Worm (Caenorhabditis elegans) whole organism, late embryonic: Measurements from ENCODE around the gene C16A11.4.

Experiments
- C38D4.7 ChIP-seq: fragments of 200-800 bp; sonication (Bioruptor generic); optimal IDR thresholded peaks from 2 replicates; lab custom pipeline; 2018; ENCODE audit warnings: mild to moderate bottlenecking, missing genetic modification characterization, moderate library complexity, missing compliant biosample characterization
- K09A11.1 ChIP-seq: sonication (generic microtip); optimal IDR thresholded peaks from 2 replicates; lab custom pipeline; 2017; ENCODE audit warnings: antibody characterized with exemption, mild to moderate bottlenecking, missing genetic modification characterization, missing compliant biosample characterization; ENCODE audit not compliant: insufficient read depth
- Y22D7AL.16 ChIP-seq: sonication (generic microtip); optimal IDR thresholded peaks from 2 replicates; lab custom pipeline; 2016; ENCODE audit warnings: missing genetic modification characterization, missing compliant biosample characterization
- ceh-14 ChIP-seq: sonication (generic microtip); optimal IDR thresholded peaks from 2 replicates; lab custom pipeline; 2016; ENCODE audit warnings: missing genotype, missing genetic modification characterization, missing compliant biosample characterization
- ceh-19 ChIP-seq: fragments of 200-800 bp; sonication (Bioruptor generic); optimal IDR thresholded peaks from 2 replicates; lab custom pipeline; 2018; ENCODE audit warnings: mild to moderate bottlenecking, missing genetic modification characterization, missing compliant biosample characterization
- ceh-2 ChIP-seq: sonication (generic microtip); optimal IDR thresholded peaks from 2 replicates; lab custom pipeline; 2016; ENCODE audit warnings: missing genotype, missing genetic modification characterization, missing compliant biosample characterization
- ceh-22 ChIP-seq: sonication (generic microtip); optimal IDR thresholded peaks from 2 replicates; lab custom pipeline; 2017; ENCODE audit warnings: missing biosample characterization, missing genetic modification characterization
- ceh-31 ChIP-seq: sonication (generic microtip); optimal IDR thresholded peaks from 2 replicates; lab custom pipeline; 2016; ENCODE audit warnings: missing genetic modification characterization, missing compliant biosample characterization
- ceh-34 ChIP-seq: sonication (generic microtip); optimal IDR thresholded peaks from 2 replicates; lab custom pipeline; 2016; ENCODE audit warnings: mild to moderate bottlenecking, missing genetic modification characterization, missing compliant biosample characterization
- ceh-45 ChIP-seq: fragments of 200-800 bp; sonication (Bioruptor generic); IDR thresholded peaks from 2 replicates; pipeline ENCODE4 v1.3.6; 2022; ENCODE audit warnings: missing genetic modification reagents, missing genetic modification characterization, missing compliant biosample characterization
- dmd-4 ChIP-seq: sonication (generic microtip); optimal IDR thresholded peaks from 2 replicates; lab custom pipeline; 2016; ENCODE audit warnings: borderline replicate concordance, missing genetic modification characterization, missing compliant biosample characterization
- elt-2 ChIP-seq: sonication (generic microtip); optimal IDR thresholded peaks from 2 replicates; lab custom pipeline; 2016; ENCODE audit warnings: missing genetic modification reagents, missing genetic modification characterization, missing compliant biosample characterization
- elt-4 ChIP-seq: sonication (generic microtip); optimal IDR thresholded peaks from 2 replicates; lab custom pipeline; 2016; ENCODE audit warnings: missing genetic modification characterization, missing compliant biosample characterization
- fkh-10 ChIP-seq: fragments of 150-350 bp; optimal IDR thresholded peaks from 2 replicates; lab custom pipeline; 2014; ENCODE audit warnings: missing biosample characterization, missing genetic modification reagents, missing genetic modification characterization
- fkh-6 ChIP-seq: sonication (generic microtip); optimal IDR thresholded peaks from 2 replicates; lab custom pipeline; 2016; ENCODE audit warnings: missing genetic modification characterization, missing compliant biosample characterization
- gmeb-2 ChIP-seq: sonication (generic microtip); optimal IDR thresholded peaks from 2 replicates; lab custom pipeline; 2016; ENCODE audit warnings: missing genetic modification characterization, inconsistent platforms, missing compliant biosample characterization
- hlh-15 ChIP-seq: sonication (generic microtip); optimal IDR thresholded peaks from 2 replicates; lab custom pipeline; 2016; ENCODE audit warnings: missing genetic modification characterization, missing compliant biosample characterization
- lim-6 ChIP-seq: sonication (generic microtip); optimal IDR thresholded peaks from 2 replicates; lab custom pipeline; 2016; ENCODE audit warnings: missing genetic modification characterization, missing compliant biosample characterization
- lin-11 ChIP-seq: fragments of 200-800 bp; sonication (Bioruptor generic); optimal IDR thresholded peaks from 2 replicates; lab custom pipeline; 2018; ENCODE audit warnings: mild to moderate bottlenecking, missing genetic modification characterization, missing compliant biosample characterization
- madf-2 ChIP-seq: sonication (generic microtip); optimal IDR thresholded peaks from 2 replicates; lab custom pipeline; 2017; ENCODE audit warnings: missing genetic modification characterization, missing compliant biosample characterization
- nhr-11 ChIP-seq: fragments of 150-350 bp; optimal IDR thresholded peaks from 2 replicates; lab custom pipeline; 2014; ENCODE audit warnings: missing biosample characterization, missing genetic modification characterization
- nhr-232 ChIP-seq: sonication (generic microtip); optimal IDR thresholded peaks from 2 replicates; lab custom pipeline; 2016; ENCODE audit warnings: missing genetic modification characterization, missing compliant biosample characterization
- pag-3 ChIP-seq: sonication (generic microtip); optimal IDR thresholded peaks from 2 replicates; lab custom pipeline; 2016; ENCODE audit warnings: missing compliant biosample characterization, missing genetic modification characterization, borderline replicate concordance
- pat-9 ChIP-seq: fragments of 200-800 bp; sonication (Bioruptor generic); optimal IDR thresholded peaks from 2 replicates; lab custom pipeline; 2018; ENCODE audit warnings: mild to moderate bottlenecking, missing genetic modification characterization, moderate library complexity, missing compliant biosample characterization
- pha-2 ChIP-seq: sonication (generic microtip); optimal IDR thresholded peaks from 2 replicates; lab custom pipeline; 2017; ENCODE audit warnings: mild to moderate bottlenecking, missing genetic modification characterization, missing compliant biosample characterization
- pha-4 ChIP-seq: fragments of 150-350 bp; optimal IDR thresholded peaks from 2 replicates; lab custom pipeline; 2018; ENCODE audit warnings: missing biosample characterization, missing genetic modification reagents, missing genetic modification characterization
- ref-2 ChIP-seq: sonication (generic microtip); optimal IDR thresholded peaks from 2 replicates; lab custom pipeline; 2016; ENCODE audit warnings: missing genetic modification characterization, missing compliant biosample characterization
- sdc-2 ChIP-seq: sonication (generic microtip); optimal IDR thresholded peaks from 2 replicates; lab custom pipeline; 2016; ENCODE audit warnings: missing genotype, missing genetic modification characterization, missing compliant biosample characterization
- sox-2 ChIP-seq: fragments of 200-800 bp; sonication (Bioruptor generic); IDR thresholded peaks from 2 replicates; pipeline ENCODE4 v1.3.6; 2022; ENCODE audit warnings: missing genetic modification reagents, missing genetic modification characterization, missing compliant biosample characterization
- syd-9 ChIP-seq: sonication (generic microtip); optimal IDR thresholded peaks from 2 replicates; lab custom pipeline; 2016; ENCODE audit warnings: mild to moderate bottlenecking, missing genetic modification characterization, moderate library complexity, missing compliant biosample characterization
- ttx-3 ChIP-seq: sonication (generic microtip); optimal IDR thresholded peaks from 2 replicates; lab custom pipeline; 2016; ENCODE audit warnings: missing genetic modification reagents, missing genetic modification characterization, missing compliant biosample characterization
- unc-42 ChIP-seq: sonication (generic microtip); optimal IDR thresholded peaks from 2 replicates; lab custom pipeline; 2016; ENCODE audit warnings: missing genotype, missing genetic modification characterization, missing compliant biosample characterization
- unc-86 ChIP-seq: sonication (generic microtip); optimal IDR thresholded peaks from 2 replicates; lab custom pipeline; 2016; ENCODE audit warnings: missing genetic modification characterization, missing compliant biosample characterization
- zip-5 ChIP-seq: sonication (generic microtip); optimal IDR thresholded peaks from 2 replicates; lab custom pipeline; 2016; ENCODE audit warnings: missing genetic modification characterization, missing compliant biosample characterization
- ztf-16 ChIP-seq: sonication (generic microtip); optimal IDR thresholded peaks from 2 replicates; lab custom pipeline; 2017; ENCODE audit warnings: missing genetic modification characterization, missing compliant biosample characterization

The C16A11.4 gene

DNA sequence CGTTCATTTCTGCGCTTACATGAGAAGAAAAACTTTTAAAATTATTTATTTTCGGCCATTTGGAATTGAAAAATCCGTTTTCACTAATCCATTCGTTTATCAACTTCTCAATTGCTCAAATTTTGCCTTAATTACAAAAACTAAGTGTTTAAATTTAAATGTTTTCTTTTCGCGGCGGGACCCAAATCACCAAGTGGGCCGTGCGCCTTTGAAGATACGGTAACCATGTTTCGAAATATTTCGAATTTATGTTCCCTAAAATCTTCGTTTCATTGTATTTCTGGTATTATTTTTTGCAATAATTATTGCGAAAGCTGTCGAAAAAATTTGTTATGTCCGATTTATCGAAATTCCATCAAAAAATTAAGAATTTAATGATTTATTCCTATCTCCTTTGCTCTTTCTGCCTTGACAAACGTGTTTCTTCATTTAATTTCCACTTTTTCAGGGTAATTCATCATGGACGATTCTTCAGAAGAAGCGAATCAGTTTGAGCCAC, at the start of gene C16A11.4:
Gene C16A11.4 (plus strand): TSS at position 449 of the 499 bp plus-strand sequence.
- no peak for TF ChIP-seq syd-9 (tag; lab: Kevin White, UChicago)
- no peak for TF ChIP-seq ttx-3 (tag; lab: Kevin White, UChicago)
- no peak for TF ChIP-seq nhr-232
- TF ChIP-seq ceh-45, result no peak
- no peak for TF ChIP-seq pat-9 (tag; lab: Kevin White, UChicago)
- no peak for TF ChIP-seq lin-11 (tag; lab: Kevin White, UChicago)
- TF ChIP-seq elt-4 (tag; lab: Kevin White, UChicago), result no peak
- TF ChIP-seq ref-2 (tag; lab: Kevin White, UChicago), result no peak
- TF ChIP-seq ceh-19, result no peak
- TF ChIP-seq unc-86 (tag; lab: Kevin White, UChicago), result no peak
- no peak for TF ChIP-seq zip-5
- no peak for TF ChIP-seq sdc-2
- no peak for TF ChIP-seq C38D4.7
- TF ChIP-seq dmd-4 (tag; lab: Kevin White, UChicago), result no peak
- TF ChIP-seq, all 69 proteins: peak for 0

DNA sequence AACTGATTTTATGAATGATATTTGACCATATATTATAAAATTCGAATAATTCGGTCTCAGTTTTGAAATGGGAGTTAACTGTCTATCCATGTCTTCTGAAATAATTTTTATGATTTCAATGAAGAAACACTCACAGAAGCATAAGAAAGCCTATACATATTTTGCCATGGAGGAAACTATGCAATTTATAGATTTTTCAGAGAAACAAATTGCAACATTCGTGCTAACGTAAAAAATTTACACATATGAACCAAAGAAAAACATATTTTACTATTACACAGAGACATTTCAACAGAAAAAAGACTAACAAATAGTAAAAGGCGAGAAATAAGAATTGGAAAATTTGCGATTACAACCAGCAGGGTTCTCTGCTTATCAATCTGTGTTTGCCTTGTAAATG, 48.0 kb upstream of the C16A11.4 start, which contains the start of gene R03H10.7:
Gene R03H10.7 (minus strand): TSS at position 101 of the 400 bp plus-strand sequence.
- TF ChIP-seq gmeb-2 (tag; lab: Kevin White, UChicago) (no peak), dmd-4 (tag; lab: Kevin White, UChicago) (no peak), ceh-14 (tag; lab: Kevin White, UChicago) (no peak), syd-9 (tag; lab: Kevin White, UChicago) (no peak), ceh-34 (tag; lab: Kevin White, UChicago) (no peak), fkh-6 (no peak)

DNA sequence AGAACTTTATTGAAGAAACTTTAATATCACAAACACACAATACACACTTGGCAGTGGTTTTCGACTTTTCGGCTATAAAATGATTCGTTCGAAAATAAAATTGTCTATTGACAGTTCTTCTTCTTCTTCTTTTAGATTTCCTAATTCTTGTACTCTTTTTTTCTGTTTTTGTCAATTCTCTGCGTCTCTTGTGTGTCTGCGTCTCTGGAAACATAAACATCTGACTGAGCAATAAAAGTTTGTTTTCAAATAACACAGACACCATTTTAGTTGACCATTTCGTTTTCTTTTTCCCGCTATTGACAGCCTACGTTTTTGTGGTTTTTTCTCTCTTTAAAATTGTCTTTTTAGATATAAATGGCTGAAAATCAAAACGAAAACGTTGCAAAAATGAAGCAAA, 46.9 kb upstream of the C16A11.4 start, which contains the start of gene R03H10.1:
Gene R03H10.1 (plus strand): TSS at position 352 of the 400 bp plus-strand sequence.
- TF ChIP-seq fkh-10 (GFP tag; lab: Kevin White, UChicago), result no peak
- TF ChIP-seq gmeb-2 (tag; lab: Kevin White, UChicago), result no peak
- TF ChIP-seq ceh-22 (tag; lab: Kevin White, UChicago), result no peak
- no peak for TF ChIP-seq Y22D7AL.16 (tag; lab: Kevin White, UChicago)
- TF ChIP-seq hlh-15 (tag; lab: Kevin White, UChicago), result no peak
- TF ChIP-seq ceh-45, result no peak
- TF ChIP-seq pat-9 (tag; lab: Kevin White, UChicago), result no peak
- TF ChIP-seq ceh-31 (tag; lab: Kevin White, UChicago), result no peak
- TF ChIP-seq pag-3 (tag; lab: Kevin White, UChicago), result no peak
- TF ChIP-seq K09A11.1, result no peak
- TF ChIP-seq ceh-2 (tag; lab: Kevin White, UChicago), result no peak
- no peak for TF ChIP-seq pha-4
- no peak for TF ChIP-seq lim-6 (tag; lab: Kevin White, UChicago)
- TF ChIP-seq sox-2 (GFP tag; lab: Robert Waterston, UW), result no peak
- no peak for TF ChIP-seq unc-42 (tag; lab: Kevin White, UChicago)
- TF ChIP-seq elt-2 (tag; lab: Kevin White, UChicago), result no peak
- no peak for TF ChIP-seq ztf-16 (tag; lab: Kevin White, UChicago)
- no peak for TF ChIP-seq nhr-11 (tag; lab: Kevin White, UChicago)
- TF ChIP-seq madf-2, result no peak

DNA sequence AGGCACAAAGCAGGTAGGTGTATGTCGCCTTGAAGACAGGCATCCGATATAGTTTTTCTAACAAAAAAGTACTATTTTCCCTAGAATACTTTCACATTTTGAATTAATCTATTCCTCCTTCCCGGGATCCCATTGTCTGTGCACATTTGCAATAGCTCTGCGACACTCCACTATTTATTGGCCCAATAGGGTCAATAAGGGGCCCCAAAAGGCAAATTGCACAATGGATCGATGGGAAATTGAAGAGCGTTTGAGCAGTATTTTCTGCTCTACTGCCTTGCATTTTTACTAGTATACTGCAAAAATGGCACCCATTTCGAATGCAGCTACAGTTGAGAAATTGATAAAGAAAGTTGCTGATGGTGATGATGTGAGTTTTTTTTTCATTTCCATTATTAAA, 44.5 kb upstream of the C16A11.4 start, which contains the start of gene R03H10.11:
Gene R03H10.11 (plus strand): TSS at position 301 of the 400 bp plus-strand sequence.
- TF ChIP-seq ceh-22 (tag; lab: Kevin White, UChicago) (no peak), sox-2 (GFP tag; lab: Robert Waterston, UW) (no peak), zip-5 (no peak), pha-2 (tag; lab: Kevin White, UChicago) (no peak)
